Fruit fly (Drosophila melanogaster): Measurements from ENCODE around the gene CG10874.

dm6 chr2L:2217067-2217684, 25.0 kb upstream of the CG10874 start, which contains the start of the genes CG15386, CG42371 and mio:
- TF ChIP-seq Pif1B (GFP tag; optimal IDR thresholded peaks at IDR 0.05): no peak
- no peak for TF ChIP-seq fd96Ca (GFP tag; IDR thresholded peaks at IDR 0.05)
